Fruit fly (Drosophila melanogaster) whole organism, embryonic: ENCODE results near the gene bnl.
A peak's percentile ranks its signal among the peaks of the same experiment; 100 is the strongest.

Experiments used
- Awh ChIP-seq: fragments of 200-800 bp; sonication (Bioruptor generic); IDR thresholded peaks from 2 replicates; pipeline ENCODE4, ENCODE4 v1.3.6; 2022; ENCODE audit warnings: missing biosample characterization, missing genetic modification characterization
- Blimp-1 ChIP-seq: fragments of 200-800 bp; sonication (Bioruptor generic); optimal IDR thresholded peaks from 3 replicates; lab custom pipeline; 2018; ENCODE audit warnings: missing biosample characterization, missing genetic modification characterization, mild to moderate bottlenecking, moderate library complexity, missing genetic modification reagents
- BtbVII ChIP-seq: fragments of 200-800 bp; sonication (Bioruptor generic); optimal IDR thresholded peaks from 3 replicates; lab custom pipeline; 2017; ENCODE audit warnings: missing biosample characterization, mild to moderate bottlenecking, missing genetic modification characterization
- Bteb2 ChIP-seq: fragments of 200-800 bp; sonication (Bioruptor generic); optimal IDR thresholded peaks from 2 replicates; lab custom pipeline; 2016; ENCODE audit warnings: missing biosample characterization, missing genetic modification characterization
- CG10321 ChIP-seq: fragments of 200-800 bp; sonication (Bioruptor generic); IDR thresholded peaks from 2 replicates; pipeline ENCODE4 v1.3.6; 2022; ENCODE audit warnings: missing biosample characterization, missing genetic modification characterization
- CG12299 ChIP-seq: fragments of 200-800 bp; sonication (Bioruptor generic); optimal IDR thresholded peaks from 2 replicates; lab custom pipeline; 2018; ENCODE audit warnings: missing biosample characterization, mild to moderate bottlenecking, missing genetic modification characterization
- CG13624 ChIP-seq: fragments of 200-800 bp; sonication (Bioruptor generic); optimal IDR thresholded peaks from 2 replicates; lab custom pipeline; 2016; ENCODE audit warnings: missing biosample characterization, missing genetic modification characterization
- CG15269 ChIP-seq: fragments of 200-800 bp; sonication (Bioruptor generic); optimal IDR thresholded peaks from 2 replicates; lab custom pipeline; 2018; ENCODE audit warnings: missing biosample characterization, mild to moderate bottlenecking, missing genetic modification characterization, moderate library complexity
- CG17612 ChIP-seq: fragments of 200-800 bp; sonication (Bioruptor generic); IDR thresholded peaks from 2 replicates; pipeline ENCODE4 v1.3.6; 2022; ENCODE audit warnings: missing biosample characterization, missing genetic modification characterization
- CG1792 ChIP-seq: fragments of 200-800 bp; sonication (Bioruptor generic); optimal IDR thresholded peaks from 2 replicates; lab custom pipeline; 2016; ENCODE audit warnings: missing biosample characterization, missing genetic modification characterization
- CG4820 ChIP-seq: fragments of 200-800 bp; sonication (Bioruptor generic); optimal IDR thresholded peaks from 3 replicates; lab custom pipeline; 2016; ENCODE audit warnings: missing biosample characterization, missing genetic modification characterization
- CG6654 ChIP-seq: fragments of 200-800 bp; sonication (Bioruptor generic); optimal IDR thresholded peaks from 2 replicates; lab custom pipeline; 2017; ENCODE audit warnings: missing biosample characterization, mild to moderate bottlenecking, missing genetic modification characterization
- Dip2 ChIP-seq: fragments of 200-800 bp; sonication (Bioruptor generic); IDR thresholded peaks from 2 replicates; pipeline ENCODE4 v1.3.6; 2022; ENCODE audit warnings: missing biosample characterization, missing genetic modification characterization
- HLHmδ ChIP-seq: fragments of 200-800 bp; sonication (Bioruptor generic); optimal IDR thresholded peaks from 2 replicates; lab custom pipeline; 2018; ENCODE audit warnings: missing biosample characterization, mild to moderate bottlenecking, missing genetic modification characterization, moderate library complexity
- HmgD ChIP-seq: fragments of 200-800 bp; sonication (Bioruptor generic); optimal IDR thresholded peaks from 3 replicates; lab custom pipeline; 2016; ENCODE audit warnings: missing biosample characterization, missing genetic modification characterization
- HmgZ ChIP-seq: fragments of 200-800 bp; sonication (Bioruptor generic); optimal IDR thresholded peaks from 2 replicates; lab custom pipeline; 2018; ENCODE audit warnings: missing biosample characterization, mild to moderate bottlenecking, missing genetic modification characterization
- Hr3 ChIP-seq: fragments of 200-800 bp; sonication (Bioruptor generic); optimal IDR thresholded peaks from 3 replicates; lab custom pipeline; 2016; ENCODE audit warnings: missing biosample characterization, missing genetic modification characterization
- Jarid2 ChIP-seq: fragments of 200-800 bp; sonication (Bioruptor generic); optimal IDR thresholded peaks from 3 replicates; lab custom pipeline; 2017; ENCODE audit warnings: mild to moderate bottlenecking, missing biosample characterization, missing genetic modification reagents, missing genetic modification characterization
- Nf-YA ChIP-seq: fragments of 200-800 bp; sonication (Bioruptor generic); IDR thresholded peaks from 2 replicates; pipeline ENCODE4 v1.3.6; 2022; ENCODE audit warnings: missing biosample characterization, missing genetic modification characterization
- Sox102F ChIP-seq: fragments of 200-800 bp; sonication (Bioruptor generic); optimal IDR thresholded peaks from 2 replicates; lab custom pipeline; 2018; ENCODE audit warnings: missing biosample characterization, mild to moderate bottlenecking, missing genetic modification characterization, moderate library complexity
- Vsx1 ChIP-seq: fragments of 200-800 bp; sonication (Bioruptor generic); optimal IDR thresholded peaks from 2 replicates; lab custom pipeline; 2017; ENCODE audit warnings: missing biosample characterization, mild to moderate bottlenecking, missing genetic modification characterization, missing genetic modification reagents
- Xrp1 ChIP-seq: fragments of 200-800 bp; sonication (Bioruptor generic); IDR thresholded peaks from 2 replicates; pipeline ENCODE4 v1.3.6; 2022; ENCODE audit warnings: missing biosample characterization, missing genetic modification characterization
- abd-A ChIP-seq: fragments of 200-800 bp; sonication (Bioruptor generic); optimal IDR thresholded peaks from 3 replicates; lab custom pipeline; 2019; ENCODE audit warnings: missing biosample characterization, mild to moderate bottlenecking, missing genetic modification characterization, moderate library complexity
- btn ChIP-seq: fragments of 200-800 bp; sonication (Bioruptor generic); optimal IDR thresholded peaks from 2 replicates; lab custom pipeline; 2016; ENCODE audit warnings: missing biosample characterization, missing genetic modification characterization
- chinmo ChIP-seq: fragments of 200-800 bp; sonication (Bioruptor generic); IDR thresholded peaks from 4 replicates; pipeline ENCODE4 v1.3.6; 2022; ENCODE audit warnings: missing biosample characterization, missing genetic modification characterization; ENCODE audit not compliant: partially characterized antibody
- chm ChIP-seq: fragments of 200-800 bp; sonication (Bioruptor generic); IDR thresholded peaks from 2 replicates; pipeline ENCODE4 v1.3.6; 2022; ENCODE audit warnings: missing biosample characterization, missing genetic modification characterization
- ci ChIP-seq: fragments of 200-800 bp; sonication (Bioruptor generic); IDR thresholded peaks from 3 replicates; pipeline ENCODE4 v1.3.6; 2022; ENCODE audit warnings: missing biosample characterization, missing genetic modification characterization
- emc ChIP-seq: fragments of 200-800 bp; sonication (Bioruptor generic); optimal IDR thresholded peaks from 2 replicates; lab custom pipeline; 2016; ENCODE audit warnings: missing biosample characterization, missing genetic modification characterization
- gem ChIP-seq: fragments of 200-800 bp; sonication (Bioruptor generic); optimal IDR thresholded peaks from 2 replicates; lab custom pipeline; 2019; ENCODE audit warnings: missing biosample characterization, mild to moderate bottlenecking, missing genetic modification characterization, moderate library complexity
- h ChIP-seq: fragments of >200 bp; optimal IDR thresholded peaks from 2 replicates; lab custom pipeline; 2017
- insv ChIP-seq, 2 experiments: fragments of 200-800 bp; sonication (Bioruptor generic); optimal IDR thresholded peaks; 3 replicates each; lab custom pipeline; 2016 to 2018; ENCODE audit warnings: missing biosample characterization in 2 of 2, missing genetic modification characterization in 2 of 2
- ken ChIP-seq: fragments of 200-800 bp; sonication (Bioruptor generic); IDR thresholded peaks from 3 replicates; pipeline ENCODE4 v1.3.6; 2022; ENCODE audit warnings: missing biosample characterization, missing genetic modification characterization
- nerfin-1 ChIP-seq: fragments of 200-800 bp; sonication (Bioruptor generic); optimal IDR thresholded peaks from 3 replicates; lab custom pipeline; 2019; ENCODE audit warnings: missing biosample characterization, mild to moderate bottlenecking, missing genetic modification characterization, moderate library complexity
- oc ChIP-seq: fragments of 200-800 bp; sonication (Bioruptor generic); optimal IDR thresholded peaks from 2 replicates; lab custom pipeline; 2018; ENCODE audit warnings: missing biosample characterization, mild to moderate bottlenecking, missing genetic modification characterization, moderate library complexity
- row ChIP-seq: fragments of 200-800 bp; sonication (Bioruptor generic); IDR thresholded peaks from 3 replicates; pipeline ENCODE4 v1.3.6; 2022; ENCODE audit warnings: missing biosample characterization, missing genetic modification characterization
- run ChIP-seq: fragments of 200-800 bp; sonication (Bioruptor generic); optimal IDR thresholded peaks from 3 replicates; lab custom pipeline; 2018; ENCODE audit warnings: missing biosample characterization, mild to moderate bottlenecking, missing genetic modification characterization
- scrt ChIP-seq: fragments of 200-800 bp; sonication (Bioruptor generic); optimal IDR thresholded peaks from 2 replicates; lab custom pipeline; 2018; ENCODE audit warnings: missing biosample characterization, mild to moderate bottlenecking, missing genetic modification characterization, moderate library complexity
- sd ChIP-seq: fragments of 200-800 bp; sonication (Bioruptor generic); optimal IDR thresholded peaks from 3 replicates; lab custom pipeline; 2018; ENCODE audit warnings: missing biosample characterization, mild to moderate bottlenecking, missing genetic modification characterization, moderate library complexity
- sqz ChIP-seq: fragments of 200-800 bp; sonication (Bioruptor generic); optimal IDR thresholded peaks from 3 replicates; lab custom pipeline; 2018; ENCODE audit warnings: missing biosample characterization, mild to moderate bottlenecking, missing genetic modification characterization
- vvl ChIP-seq: fragments of 200-800 bp; sonication (Bioruptor generic); IDR thresholded peaks from 2 replicates; pipeline ENCODE4 v1.3.6; 2022; ENCODE audit warnings: missing biosample characterization, missing genetic modification characterization
- zf30C ChIP-seq: fragments of 200-800 bp; sonication (Bioruptor generic); optimal IDR thresholded peaks from 3 replicates; lab custom pipeline; 2018; ENCODE audit warnings: missing biosample characterization, mild to moderate bottlenecking, missing genetic modification characterization

bnl gene

dm6 chr3R:19804905-19805304 lies 31.7 kb downstream of the bnl start:
- TF ChIP-seq Hr3 = no peak
- TF ChIP-seq HmgD = no peak
- TF ChIP-seq oc (tag; lab: Kevin White, UChicago) = peak; percentile 69
- no peak for TF ChIP-seq CG1792
- TF ChIP-seq emc (GFP tag; lab: Kevin White, UChicago) = no peak
- no peak for TF ChIP-seq Xrp1 (GFP tag; lab: Robert Waterston, UW)
- TF ChIP-seq ken (GFP tag; lab: Robert Waterston, UW) = no peak
- TF ChIP-seq scrt (GFP tag; lab: Kevin White, UChicago) = no peak
- TF ChIP-seq BtbVII (GFP tag; lab: Kevin White, UChicago) = no peak
- no peak for TF ChIP-seq Nf-YA (GFP tag; lab: Robert Waterston, UW)
- no peak for TF ChIP-seq Dip2 (GFP tag; lab: Robert Waterston, UW)
- TF ChIP-seq h (lab: Kevin White, UChicago) = no peak
- TF ChIP-seq Blimp-1 (GFP tag; lab: Kevin White, UChicago) = peak; percentile 51
- TF ChIP-seq Awh = peak; percentile 57
- TF ChIP-seq ci (GFP tag; lab: Robert Waterston, UW) = no peak
- no peak for TF ChIP-seq chm (GFP tag; lab: Robert Waterston, UW)
- TF ChIP-seq CG6654 (GFP tag; lab: Kevin White, UChicago) = no peak
- TF ChIP-seq btn (GFP tag; lab: Kevin White, UChicago) = no peak
- no peak for TF ChIP-seq nerfin-1
- no peak for TF ChIP-seq insv (GFP tag; optimal IDR thresholded peaks at IDR 0.05; lab: Kevin White, UChicago)

DNA sequence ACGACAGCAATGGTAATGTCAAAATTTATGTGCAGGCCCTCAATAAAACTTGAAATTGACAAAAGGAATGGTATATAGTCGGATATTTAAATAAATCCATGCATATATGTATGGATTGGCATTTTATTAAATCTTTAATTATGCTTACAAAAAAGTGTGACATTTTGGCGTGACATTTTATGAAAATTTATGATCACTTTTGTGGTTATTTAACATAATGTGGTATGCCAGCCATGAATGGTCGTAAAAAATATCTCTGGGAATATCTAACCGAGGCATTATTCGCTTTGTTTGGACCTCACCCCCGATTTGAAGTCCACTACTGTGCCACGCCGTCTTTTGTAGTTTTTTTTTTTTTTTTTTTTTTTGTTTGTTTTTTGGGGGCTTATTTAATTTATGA lies 33.1 kb downstream of the bnl start:
- peak; percentile 56 for TF ChIP-seq oc (tag; lab: Kevin White, UChicago)
- TF ChIP-seq vvl (GFP tag; lab: Robert Waterston, UW) = peak; percentile 83; the same call in 1 of the 2 replicates
- no peak for TF ChIP-seq Bteb2 (GFP tag; lab: Kevin White, UChicago)
- TF ChIP-seq CG4820 (GFP tag; lab: Kevin White, UChicago) = no peak
- TF ChIP-seq run (tag; lab: Kevin White, UChicago) = peak; percentile 95
- no peak for TF ChIP-seq CG12299 (tag; lab: Kevin White, UChicago)
- no peak for TF ChIP-seq gem (tag; lab: Kevin White, UChicago)
- peak; percentile 66 for TF ChIP-seq sqz (GFP tag; lab: Kevin White, UChicago)
- TF ChIP-seq Jarid2 (GFP tag; lab: Kevin White, UChicago) = no peak
- 0 out of 2 replicates have a peak, but pooled peaks have one; percentile 4 for TF ChIP-seq Awh
- TF ChIP-seq row = no peak
- TF ChIP-seq CG10321 (GFP tag; lab: Robert Waterston, UW) = no peak
- TF ChIP-seq zf30C (GFP tag; lab: Kevin White, UChicago) = no peak
- TF ChIP-seq CG13624 (GFP tag; lab: Kevin White, UChicago) = no peak
- no peak for TF ChIP-seq HmgZ
- TF ChIP-seq sd (tag; lab: Kevin White, UChicago) = peak; percentile 90
- peak; percentile 8 for TF ChIP-seq CG15269 (tag; lab: Kevin White, UChicago)
- peak; percentile 4 for TF ChIP-seq Vsx1 (GFP tag; lab: Kevin White, UChicago)
- no peak for TF ChIP-seq HLHmδ (GFP tag; lab: Kevin White, UChicago)
- TF ChIP-seq CG17612 (GFP tag; lab: Robert Waterston, UW) = no peak
- peak; percentile 32 for TF ChIP-seq Sox102F (GFP tag; lab: Kevin White, UChicago)
- 0 out of 4 replicates have a peak, but pooled peaks have one; percentile 58 for TF ChIP-seq chinmo (GFP tag; lab: Robert Waterston, UW)
- TF ChIP-seq abd-A (tag; lab: Kevin White, UChicago) = peak; percentile 87
